Worm (Caenorhabditis elegans) whole organism, L4 larva: ENCODE results near the gene srv-10.
A peak's percentile ranks its signal among the peaks of the same experiment; 100 is the strongest.

Experiments used
- F44E2.7 ChIP-seq: fragments of 200-800 bp; sonication (Bioruptor generic); IDR thresholded peaks from 2 replicates; pipeline ENCODE4 v2.1.2; 2022; ENCODE audit warnings: missing genetic modification characterization, missing compliant biosample characterization
- F49E8.2 ChIP-seq: sonication (generic microtip); optimal IDR thresholded peaks from 2 replicates; lab custom pipeline; 2016; ENCODE audit warnings: missing compliant biosample characterization, mild to moderate bottlenecking, missing genetic modification characterization, borderline replicate concordance
- R02D3.7 ChIP-seq: fragments of 150-350 bp; sonication (generic microtip); optimal IDR thresholded peaks from 3 replicates; lab custom pipeline; 2014; ENCODE audit warnings: missing biosample characterization, missing genetic modification characterization
- T20F7.1 ChIP-seq: fragments of 200-800 bp; sonication (Bioruptor generic); optimal IDR thresholded peaks from 2 replicates; lab custom pipeline; 2018; ENCODE audit warnings: mild to moderate bottlenecking, missing genetic modification characterization, missing compliant biosample characterization
- Y105C5A.15 ChIP-seq: fragments of 200-800 bp; sonication (Bioruptor generic); IDR thresholded peaks from 2 replicates; pipeline ENCODE4 v1.3.6; 2022; ENCODE audit warnings: missing genetic modification characterization, missing compliant biosample characterization
- Y48G9A.11 ChIP-seq: fragments of 200-800 bp; sonication (Bioruptor generic); IDR thresholded peaks from 2 replicates; pipeline ENCODE4 v1.3.6; 2022; ENCODE audit warnings: missing genetic modification reagents, missing genetic modification characterization, missing compliant biosample characterization
- Y75B8A.6 ChIP-seq: fragments of 200-800 bp; sonication (Bioruptor generic); IDR thresholded peaks from 2 replicates; pipeline ENCODE4 v1.3.6; 2022; ENCODE audit warnings: missing genetic modification reagents, missing genetic modification characterization, missing compliant biosample characterization
- ZK337.2 ChIP-seq: fragments of 200-800 bp; sonication (Bioruptor generic); IDR thresholded peaks from 2 replicates; pipeline ENCODE4 v1.3.6; 2022; ENCODE audit warnings: missing genetic modification reagents, missing genetic modification characterization, missing compliant biosample characterization
- arid-1 ChIP-seq: fragments of 200-800 bp; sonication (Bioruptor generic); conservative IDR thresholded peaks from 2 replicates; pipeline ENCODE4 v1.3.6; 2022; ENCODE audit warnings: missing genetic modification reagents, missing genetic modification characterization, missing compliant biosample characterization
- ceh-20 ChIP-seq: fragments of 200-800 bp; sonication (Bioruptor generic); IDR thresholded peaks from 2 replicates; pipeline ENCODE4 v1.3.6; 2022; ENCODE audit warnings: missing genetic modification reagents, missing genetic modification characterization, missing compliant biosample characterization
- ceh-44 ChIP-seq: fragments of 200-800 bp; sonication (Bioruptor generic); IDR thresholded peaks from 2 replicates; pipeline ENCODE4 v1.3.6; 2022; ENCODE audit warnings: missing genetic modification reagents, missing genetic modification characterization, missing compliant biosample characterization
- daf-16 ChIP-seq, 3 experiments: sonication (generic microtip); optimal IDR thresholded peaks; 2 replicates each; lab custom pipeline; 2016 to 2017; ENCODE audit warnings: missing genetic modification characterization in 3 of 3, missing genetic modification reagents in 3 of 3, mild to moderate bottlenecking in 2 of 3, missing compliant biosample characterization in 2 of 3, missing biosample characterization in 1 of 3, moderate library complexity in 1 of 3
- dmd-6 ChIP-seq: fragments of 200-800 bp; sonication (Bioruptor generic); IDR thresholded peaks from 2 replicates; pipeline ENCODE4 v1.3.6; 2022; ENCODE audit warnings: missing genetic modification reagents, missing genetic modification characterization, missing compliant biosample characterization
- dmd-9 ChIP-seq: fragments of 200-800 bp; sonication (Bioruptor generic); IDR thresholded peaks from 2 replicates; pipeline ENCODE4 v1.3.6; 2022; ENCODE audit warnings: missing genetic modification reagents, missing genetic modification characterization, missing compliant biosample characterization
- hif-1 ChIP-seq, 2 experiments: sonication (generic microtip); optimal IDR thresholded peaks; 2 replicates each; lab custom pipeline; 2016 to 2017; ENCODE audit warnings: missing compliant biosample characterization in 2 of 2, missing genetic modification characterization in 2 of 2, missing genetic modification reagents in 2 of 2, missing genotype in 2 of 2, mild to moderate bottlenecking in 1 of 2
- hmg-1.1 ChIP-seq: fragments of 200-800 bp; sonication (Bioruptor generic); IDR thresholded peaks from 2 replicates; pipeline ENCODE4 v1.3.6; 2022; ENCODE audit warnings: missing genetic modification reagents, missing genetic modification characterization, missing compliant biosample characterization
- jun-1 ChIP-seq: fragments of 150-350 bp; optimal IDR thresholded peaks from 2 replicates; lab custom pipeline; 2014; ENCODE audit warnings: missing biosample characterization, missing genetic modification reagents, missing genetic modification characterization
- lin-38 ChIP-seq: fragments of 200-800 bp; sonication (Bioruptor generic); IDR thresholded peaks from 2 replicates; pipeline ENCODE4 v1.3.6; 2022; ENCODE audit warnings: missing genetic modification reagents, missing genetic modification characterization, missing compliant biosample characterization
- mep-1 ChIP-seq: fragments of 150-350 bp; sonication (generic microtip); optimal IDR thresholded peaks from 3 replicates; lab custom pipeline; 2014; ENCODE audit warnings: missing biosample characterization, missing genetic modification characterization
- mxl-2 ChIP-seq: fragments of 200-800 bp; sonication (Bioruptor generic); conservative IDR thresholded peaks from 2 replicates; pipeline ENCODE4 v1.3.6; 2022; ENCODE audit warnings: missing genetic modification reagents, missing genetic modification characterization, missing compliant biosample characterization
- nhr-10 ChIP-seq: fragments of 150-350 bp; optimal IDR thresholded peaks from 2 replicates; lab custom pipeline; 2014; ENCODE audit warnings: missing biosample characterization, missing genetic modification characterization
- nhr-102 ChIP-seq: sonication (generic microtip); optimal IDR thresholded peaks from 2 replicates; lab custom pipeline; 2016; ENCODE audit warnings: mild to moderate bottlenecking, missing genetic modification characterization, moderate library complexity, missing compliant biosample characterization
- nhr-11 ChIP-seq: fragments of 150-350 bp; optimal IDR thresholded peaks from 2 replicates; lab custom pipeline; 2014; ENCODE audit warnings: missing biosample characterization, missing genetic modification characterization
- nhr-237 ChIP-seq: sonication (generic microtip); optimal IDR thresholded peaks from 2 replicates; lab custom pipeline; 2017; ENCODE audit warnings: missing biosample characterization, missing genetic modification characterization
- nhr-28 ChIP-seq: fragments of 150-350 bp; optimal IDR thresholded peaks from 2 replicates; lab custom pipeline; 2014; ENCODE audit warnings: missing biosample characterization, missing genetic modification characterization
- nhr-42 ChIP-seq: fragments of 200-800 bp; sonication (Bioruptor generic); IDR thresholded peaks from 2 replicates; pipeline ENCODE4 v1.3.6; 2022; ENCODE audit warnings: missing genetic modification characterization, missing compliant biosample characterization
- nhr-48 ChIP-seq: sonication (generic microtip); optimal IDR thresholded peaks from 2 replicates; lab custom pipeline; 2016; ENCODE audit warnings: mild to moderate bottlenecking, missing genetic modification characterization, missing compliant biosample characterization
- nhr-6 ChIP-seq: fragments of 150-350 bp; optimal IDR thresholded peaks from 2 replicates; lab custom pipeline; 2014; ENCODE audit warnings: missing biosample characterization, missing genetic modification characterization
- snpc-4 ChIP-seq: fragments of 150-350 bp; optimal IDR thresholded peaks from 2 replicates; lab custom pipeline; 2014; ENCODE audit warnings: missing biosample characterization, missing genetic modification characterization
- spr-3 ChIP-seq: fragments of 200-800 bp; sonication (Bioruptor generic); optimal IDR thresholded peaks from 2 replicates; lab custom pipeline; 2018; ENCODE audit warnings: mild to moderate bottlenecking, missing genetic modification characterization, missing compliant biosample characterization
- unc-62 ChIP-seq, 3 experiments: fragments of 150-350 bp in 1 of 3; sonication (generic microtip); optimal IDR thresholded peaks in 2 of 3; peaks in 1 of 3; 1 replicate in 1 of 3; 2 replicates in 2 of 3; lab custom pipeline; 2014 to 2017; ENCODE audit warnings: missing biosample characterization in 3 of 3, missing genetic modification characterization in 3 of 3, missing genetic modification reagents in 3 of 3, missing genotype in 1 of 3
- vab-7 ChIP-seq: fragments of 200-800 bp; sonication (Bioruptor generic); IDR thresholded peaks from 2 replicates; pipeline ENCODE4 v1.3.6; 2022; ENCODE audit warnings: missing genetic modification reagents, missing genetic modification characterization, missing compliant biosample characterization
- zfp-2 ChIP-seq: sonication (generic microtip); optimal IDR thresholded peaks from 2 replicates; lab custom pipeline; 2016; ENCODE audit warnings: mild to moderate bottlenecking, missing genetic modification characterization, missing compliant biosample characterization
- zip-2 ChIP-seq: fragments of 150-350 bp; optimal IDR thresholded peaks from 2 replicates; lab custom pipeline; 2014; ENCODE audit warnings: missing biosample characterization, missing genetic modification characterization
- ztf-7 ChIP-seq: fragments of 150-350 bp; optimal IDR thresholded peaks from 2 replicates; lab custom pipeline; 2014; ENCODE audit warnings: missing biosample characterization, missing genetic modification characterization

srv-10 gene

ce11 chrV:13468190-13468765, 44.6 kb downstream of the srv-10 start, which contains the start of the genes F25H9.6 and F25H9.7 (continued):
- TF ChIP-seq dmd-9 (GFP tag; lab: Robert Waterston, UW): peak; percentile 98
- TF ChIP-seq arid-1 (GFP tag; lab: Robert Waterston, UW): peak; percentile 60; the same call in 1 of the 2 replicates
- TF ChIP-seq F44E2.7 (GFP tag; lab: Robert Waterston, UW): no peak
- peak; percentile 38 for TF ChIP-seq nhr-48 (tag; lab: Kevin White, UChicago)
- TF ChIP-seq zip-2: peak; percentile 11
- TF ChIP-seq hmg-1.1: peak; percentile 50; the same call in 1 of the 2 replicates
- TF ChIP-seq Y75B8A.6: no peak
- TF ChIP-seq snpc-4 (tag; lab: Kevin White, UChicago): no peak
- TF ChIP-seq ceh-20 (GFP tag; lab: Robert Waterston, UW): peak; percentile 83
- peak; percentile 79 for TF ChIP-seq mxl-2 (GFP tag; lab: Robert Waterston, UW)
- peak; percentile 13 for TF ChIP-seq nhr-28
- TF ChIP-seq vab-7 (GFP tag; lab: Robert Waterston, UW): peak; percentile 57; the same call in 1 of the 2 replicates
- peak; percentile 79 for TF ChIP-seq lin-38 (GFP tag; lab: Robert Waterston, UW)
- peak; percentile 48 for TF ChIP-seq nhr-102 (tag; lab: Kevin White, UChicago)
- TF ChIP-seq R02D3.7 (tag; lab: Kevin White, UChicago): no peak
- peak; percentile 65 for TF ChIP-seq ztf-7 (tag; lab: Kevin White, UChicago)
- TF ChIP-seq T20F7.1 (GFP tag; lab: Kevin White, UChicago): peak; percentile 78
- TF ChIP-seq ZK337.2 (GFP tag; lab: Robert Waterston, UW): peak; percentile 99
- TF ChIP-seq dmd-6: peak; percentile 93
- TF ChIP-seq hif-1 (tag; optimal IDR thresholded peaks at IDR 0.05; lab: Kevin White, UChicago): peak; percentile 2 to 96
- no peak for TF ChIP-seq nhr-237
- TF ChIP-seq unc-62 (GFP tag; optimal IDR thresholded peaks at IDR 0.05 in 1 of 2; lab: Kevin White, UChicago): peak in 1 of 2 experiments; percentile 98
- TF ChIP-seq unc-62 (tag; optimal IDR thresholded peaks at IDR 0.05; lab: Kevin White, UChicago): no peak
- TF ChIP-seq nhr-6 (tag; lab: Kevin White, UChicago): peak; percentile 93
- TF ChIP-seq Y48G9A.11 (GFP tag; lab: Robert Waterston, UW): peak; percentile 94
- peak; percentile 79 for TF ChIP-seq F49E8.2

ce11 chrV:13472062-13472461, 48.4 kb downstream of the srv-10 start:
- TF ChIP-seq jun-1 (tag; lab: Kevin White, UChicago): no peak
- no peak for TF ChIP-seq nhr-10 (tag; lab: Kevin White, UChicago)
- TF ChIP-seq daf-16 (GFP tag; optimal IDR thresholded peaks at IDR 0.05; lab: Kevin White, UChicago): peak in 1 of 2 experiments; percentile 59
- no peak for TF ChIP-seq daf-16 (tag; optimal IDR thresholded peaks at IDR 0.05; lab: Kevin White, UChicago)
- TF ChIP-seq nhr-11: peak; percentile 14

- TF ChIP-seq ceh-44 (GFP tag; lab: Robert Waterston, UW) (no peak), daf-16 (GFP tag; optimal IDR thresholded peaks at IDR 0.05; lab: Kevin White, UChicago) (peak in 1 of 2 experiments; percentile 94), daf-16 (tag; optimal IDR thresholded peaks at IDR 0.05; lab: Kevin White, UChicago) (no peak), nhr-11 (peak; percentile 49), zfp-2 (tag; lab: Kevin White, UChicago) (no peak), nhr-42 (GFP tag; lab: Robert Waterston, UW) (no peak), spr-3 (GFP tag; lab: Kevin White, UChicago) (no peak), T20F7.1 (GFP tag; lab: Kevin White, UChicago) (no peak), mep-1 (tag; lab: Kevin White, UChicago) (no peak), Y105C5A.15 (no peak)
These were observed 49.8 kb downstream of the srv-10 start, which contains the start of gene T10G3.1 for ce11 chrV:13473467-13473866. T10G3.1 (minus strand) TSS chrV:13473679.
